Fruit fly (Drosophila melanogaster): ENCODE data around the gene CG17233.

Gene CG17233

dm6 chr3L:20241163-20241970 is at the start of gene CG17233, which contains the start of gene CG6951:
Gene CG17233 (minus strand): TSS chr3L:20241903.
Gene CG6951 (plus strand): TSS chr3L:20241267.
- TF ChIP-seq CG8478 (optimal IDR thresholded peaks at IDR 0.05) (no peak), CTCF (optimal IDR thresholded peaks at IDR 0.05) (no peak)

- TF ChIP-seq CG8478 (optimal IDR thresholded peaks at IDR 0.05) (no peak), CTCF (optimal IDR thresholded peaks at IDR 0.05) (no peak)
Measured at dm6 chr3L:20287046-20287445, 45.3 kb upstream of the CG17233 start.

dm6 chr3L:20281254-20281653 is 39.6 kb upstream of the CG17233 start:
- no peak for TF ChIP-seq CTCF (optimal IDR thresholded peaks at IDR 0.05)
- no peak for TF ChIP-seq CG8478 (optimal IDR thresholded peaks at IDR 0.05)

- TF ChIP-seq CTCF (optimal IDR thresholded peaks at IDR 0.05) (no peak), CG8478 (optimal IDR thresholded peaks at IDR 0.05) (no peak)
Measured at dm6 chr3L:20276615-20277014, 34.9 kb upstream of the CG17233 start.

dm6 chr3L:20275886-20276285 is 34.2 kb upstream of the CG17233 start:
- TF ChIP-seq CTCF (optimal IDR thresholded peaks at IDR 0.05) (no peak), CG8478 (optimal IDR thresholded peaks at IDR 0.05) (no peak)

dm6 chr3L:20275235-20275634 is 33.5 kb upstream of the CG17233 start, which contains the start of gene CG17122:
Gene CG17122 (minus strand): TSS chr3L:20275335.
- TF ChIP-seq CTCF (optimal IDR thresholded peaks at IDR 0.05) (no peak), CG8478 (optimal IDR thresholded peaks at IDR 0.05) (no peak)

- no peak for TF ChIP-seq CTCF (optimal IDR thresholded peaks at IDR 0.05)
- TF ChIP-seq CG8478 (optimal IDR thresholded peaks at IDR 0.05) = no peak
Measured at dm6 chr3L:20265514-20265913, 23.8 kb upstream of the CG17233 start, which contains the start of gene CG32228. Gene CG32228 (plus strand): TSS chr3L:20265814.

- TF ChIP-seq CG8478 (optimal IDR thresholded peaks at IDR 0.05) (no peak), CTCF (optimal IDR thresholded peaks at IDR 0.05) (no peak)
Measured at dm6 chr3L:20247513-20248173, 5.9 kb upstream of the CG17233 start, which contains the start of gene rdgC. Gene rdgC (plus strand): TSS chr3L:20248080.

dm6 chr3L:20241987-20242982 is 582 bp upstream of the CG17233 start:
- TF ChIP-seq CG8478 (optimal IDR thresholded peaks at IDR 0.05) (no peak), CTCF (optimal IDR thresholded peaks at IDR 0.05) (no peak)

- no peak for TF ChIP-seq CG8478 (optimal IDR thresholded peaks at IDR 0.05)
- TF ChIP-seq CTCF (optimal IDR thresholded peaks at IDR 0.05) = no peak
Measured at dm6 chr3L:20240753-20241152, 950 bp downstream of the CG17233 start, which contains the start of gene Clc. Gene Clc (plus strand): TSS chr3L:20241053.

- TF ChIP-seq CTCF (optimal IDR thresholded peaks at IDR 0.05) = no peak
Measured at dm6 chr3L:20237167-20237566, 4.5 kb downstream of the CG17233 start.

dm6 chr3L:20231369-20231768 is 10.3 kb downstream of the CG17233 start, which contains the start of gene CG13813:
Gene CG13813 (plus strand): TSS chr3L:20231669.
- TF ChIP-seq CTCF (optimal IDR thresholded peaks at IDR 0.05) (no peak), CG8478 (optimal IDR thresholded peaks at IDR 0.05) (no peak)

- TF ChIP-seq CTCF (optimal IDR thresholded peaks at IDR 0.05) (no peak), CG8478 (optimal IDR thresholded peaks at IDR 0.05) (no peak)
Measured at dm6 chr3L:20230178-20230775, 11.4 kb downstream of the CG17233 start.

dm6 chr3L:20226153-20226552 is 15.6 kb downstream of the CG17233 start:
- TF ChIP-seq CTCF (optimal IDR thresholded peaks at IDR 0.05) (no peak), CG8478 (optimal IDR thresholded peaks at IDR 0.05) (no peak)
